Worm (Caenorhabditis elegans) whole organism, L3 larva: ENCODE measurements around the gene srh-80.

Source experiments
- R02D3.7 ChIP-seq: fragments of 150-350 bp; optimal IDR thresholded peaks from 2 replicates; lab custom pipeline; 2014; ENCODE audit warnings: missing biosample characterization, missing genetic modification characterization
- aly-2 ChIP-seq: fragments of 150-350 bp; optimal IDR thresholded peaks from 2 replicates; lab custom pipeline; 2014; ENCODE audit warnings: missing biosample characterization, missing genetic modification characterization
- ama-1 ChIP-seq: fragments of 150-350 bp; optimal IDR thresholded peaks from 2 replicates; lab custom pipeline; 2018
- ceh-28 ChIP-seq: fragments of 150-350 bp; optimal IDR thresholded peaks from 2 replicates; lab custom pipeline; 2014; ENCODE audit warnings: missing biosample characterization, missing genetic modification reagents, missing genetic modification characterization
- elt-2 ChIP-seq: sonication (generic microtip); optimal IDR thresholded peaks from 2 replicates; lab custom pipeline; 2016; ENCODE audit warnings: missing genetic modification reagents, mild to moderate bottlenecking, missing genetic modification characterization, missing compliant biosample characterization
- fos-1 ChIP-seq: fragments of 150-350 bp; optimal IDR thresholded peaks from 2 replicates; lab custom pipeline; 2014; ENCODE audit warnings: missing biosample characterization, missing genetic modification characterization
- lin-15B ChIP-seq: fragments of 150-350 bp; optimal IDR thresholded peaks from 2 replicates; lab custom pipeline; 2014; ENCODE audit warnings: missing biosample characterization, missing genetic modification characterization
- nhr-25 ChIP-seq: sonication (generic microtip); optimal IDR thresholded peaks from 2 replicates; lab custom pipeline; 2017; ENCODE audit warnings: missing biosample characterization, missing genetic modification characterization
- nhr-77 ChIP-seq: fragments of 150-350 bp; optimal IDR thresholded peaks from 2 replicates; lab custom pipeline; 2014; ENCODE audit warnings: missing biosample characterization, missing genetic modification characterization
- pha-4 ChIP-seq: fragments of 150-350 bp; optimal IDR thresholded peaks from 2 replicates; lab custom pipeline; 2014; ENCODE audit warnings: missing biosample characterization, missing genetic modification reagents, missing genetic modification characterization
- pqm-1 ChIP-seq: fragments of 150-350 bp; optimal IDR thresholded peaks from 2 replicates; lab custom pipeline; 2017; ENCODE audit warnings: missing biosample characterization, missing genetic modification characterization, inconsistent platforms
- skn-1 ChIP-seq: fragments of 150-350 bp; optimal IDR thresholded peaks from 2 replicates; lab custom pipeline; 2014; ENCODE audit warnings: missing biosample characterization, missing genetic modification characterization
- ztf-11 ChIP-seq: fragments of 150-350 bp; optimal IDR thresholded peaks from 2 replicates; lab custom pipeline; 2014; ENCODE audit warnings: missing biosample characterization, missing genetic modification characterization
- ztf-4 ChIP-seq: fragments of 150-350 bp; optimal IDR thresholded peaks from 2 replicates; lab custom pipeline; 2014; ENCODE audit warnings: missing biosample characterization, missing genetic modification characterization

DNA sequence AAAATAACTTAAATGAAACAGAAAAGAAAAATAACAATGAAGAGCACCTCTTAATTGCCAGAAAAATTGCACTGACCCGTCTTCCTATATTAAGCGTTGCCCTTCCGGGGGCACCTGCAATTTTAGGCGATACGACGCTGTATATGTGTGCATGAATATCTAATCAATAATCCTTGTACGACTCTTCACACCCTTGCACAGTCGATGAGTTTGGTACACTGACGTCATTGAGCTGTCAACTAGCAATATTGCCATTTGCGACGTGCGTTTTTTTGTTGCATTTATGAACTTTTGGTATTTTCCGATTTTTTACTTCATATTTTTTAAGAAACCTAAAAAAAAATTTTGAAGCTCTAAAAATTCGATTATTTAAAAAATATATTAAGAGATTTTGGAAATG is 26.4 kb downstream of the srh-80 start, which contains the start of gene kin-34:
- TF ChIP-seq skn-1 (tag; lab: Kevin White, UChicago) (no peak), pqm-1 (tag; lab: Kevin White, UChicago) (no peak), R02D3.7 (tag; lab: Kevin White, UChicago) (no peak), aly-2 (tag; lab: Kevin White, UChicago) (no peak), pha-4 (no peak), nhr-25 (tag; lab: Kevin White, UChicago) (no peak), elt-2 (tag; lab: Kevin White, UChicago) (no peak), fos-1 (no peak), ztf-11 (tag; lab: Kevin White, UChicago) (no peak), ama-1 (lab: Kevin White, UChicago) (no peak), ceh-28 (tag; lab: Kevin White, UChicago) (no peak), lin-15B (tag; lab: Kevin White, UChicago) (no peak), ztf-4 (tag; lab: Kevin White, UChicago) (no peak), nhr-77 (tag; lab: Kevin White, UChicago) (no peak)
